Fruit fly (Drosophila melanogaster): ENCODE data around the gene mys.

mys gene

DNA sequence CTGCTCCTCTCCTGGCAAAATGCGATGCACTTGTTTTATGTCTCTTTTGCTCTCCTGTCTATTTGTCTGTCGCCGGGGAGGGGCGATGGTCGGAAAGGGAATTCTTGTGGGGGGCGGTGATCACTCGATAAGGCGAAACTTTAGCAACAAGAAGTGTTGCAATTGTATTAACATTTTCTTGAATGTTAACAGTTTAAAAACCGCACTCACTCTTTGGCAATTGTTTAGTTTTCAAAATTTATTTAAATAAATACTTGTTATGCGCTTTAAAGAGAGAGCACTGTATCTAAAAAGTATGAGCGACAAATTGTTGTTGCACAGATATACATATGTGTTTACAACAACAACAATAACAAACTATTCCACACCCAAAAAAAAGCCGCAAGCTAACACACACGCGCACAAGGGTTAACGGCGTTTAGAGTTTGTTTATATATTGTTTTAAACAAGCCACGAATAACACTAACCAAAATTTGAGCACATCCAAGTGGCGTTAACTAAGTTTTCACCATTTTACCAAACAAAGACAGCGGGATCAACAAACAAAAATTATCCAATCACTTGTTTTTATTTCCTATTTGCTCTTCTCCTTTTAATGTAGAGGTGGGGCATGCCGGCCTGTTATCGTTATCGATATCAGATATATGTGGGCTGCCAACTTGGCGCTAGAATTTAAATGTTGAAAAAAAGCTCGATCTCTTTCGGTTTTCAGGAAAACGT, 40.2 kb downstream of the mys start, which contains the start of gene CG2258 (continued):
- TF ChIP-seq CG11504 (tag; optimal IDR thresholded peaks at IDR 0.05) (peak; percentile 77), ssp (GFP tag; IDR thresholded peaks at IDR 0.05) (peak; percentile 73), GATAe (GFP tag; conservative IDR thresholded peaks at IDR 0.05) (no peak), tx (GFP tag; optimal IDR thresholded peaks at IDR 0.05) (peak; percentile 62), zf30C (GFP tag; optimal IDR thresholded peaks at IDR 0.05) (no peak), CG2202 (tag; optimal IDR thresholded peaks at IDR 0.05) (peak; percentile 49), lbe (GFP tag; optimal IDR thresholded peaks at IDR 0.05) (peak; percentile 37), CG2129 (GFP tag; IDR thresholded peaks at IDR 0.05; ENCODE audit: partially characterized antibody) (no peak), CG2120 (GFP tag; optimal IDR thresholded peaks at IDR 0.05) (peak; percentile 87), crc (GFP tag; optimal IDR thresholded peaks at IDR 0.05) (no peak), MTF-1 (GFP tag; optimal IDR thresholded peaks at IDR 0.05; ENCODE audit: borderline replicate concordance) (peak; percentile 76), CG9727 (GFP tag; optimal IDR thresholded peaks at IDR 0.05) (peak; percentile 67)

DNA sequence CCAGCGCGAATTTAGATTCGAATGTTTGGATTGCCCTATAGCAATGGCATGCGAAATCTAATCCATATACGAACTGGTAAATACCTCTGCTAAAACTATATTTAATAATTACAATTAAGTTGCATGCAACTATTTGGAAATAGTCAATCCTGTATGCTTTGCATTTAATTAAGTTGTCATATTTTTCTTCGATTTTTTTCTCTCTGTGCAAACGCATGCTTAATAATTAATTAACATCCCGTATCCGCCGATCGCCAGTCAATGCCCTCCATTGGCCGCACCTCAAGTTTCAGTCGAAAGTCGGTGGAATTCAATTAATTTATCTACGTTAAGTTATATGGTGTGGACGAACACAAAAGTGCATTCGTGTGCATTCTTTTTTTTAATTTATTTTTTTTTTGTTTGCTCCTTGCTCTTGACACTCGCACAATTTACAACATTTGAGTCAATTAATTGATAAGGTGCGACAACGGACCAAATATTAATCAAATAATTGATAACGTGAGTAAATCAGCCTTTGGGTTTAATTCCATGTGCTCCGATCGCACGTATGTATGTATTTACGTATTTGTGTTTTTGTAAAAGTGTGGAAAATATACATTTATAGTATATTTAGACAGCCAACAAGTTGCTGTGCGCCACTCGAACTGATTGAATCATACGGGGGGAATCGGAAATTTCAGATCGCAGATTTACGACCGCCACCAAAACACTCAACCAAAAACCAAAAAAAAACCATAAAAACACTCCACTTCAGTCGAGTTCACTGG, 45.0 kb downstream of the mys start:
- TF ChIP-seq phol (tag; optimal IDR thresholded peaks at IDR 0.05) (no peak), PHDP (tag; optimal IDR thresholded peaks at IDR 0.05) (no peak), sd (tag; optimal IDR thresholded peaks at IDR 0.05) (peak; percentile 32), exex (tag; optimal IDR thresholded peaks at IDR 0.05) (peak; percentile 92), chinmo (GFP tag; IDR thresholded peaks at IDR 0.05; ENCODE audit: partially characterized antibody) (0 out of 4 replicates have a peak, but pooled peaks have one; percentile 14), H15 (GFP tag; IDR thresholded peaks at IDR 0.05) (no peak), bcd (GFP tag; optimal IDR thresholded peaks at IDR 0.05) (no peak), CG7745 (tag; optimal IDR thresholded peaks at IDR 0.05) (peak; percentile 95), fd64A (GFP tag; optimal IDR thresholded peaks at IDR 0.05) (peak; percentile 0), grn (GFP tag; optimal IDR thresholded peaks at IDR 0.05) (peak; percentile 89), sug (tag; optimal IDR thresholded peaks at IDR 0.05) (peak; percentile 79), CG10431 (GFP tag; optimal IDR thresholded peaks at IDR 0.05) (peak; percentile 4), CG3407 (GFP tag; optimal IDR thresholded peaks at IDR 0.05) (no peak), Lim3 (GFP tag; IDR thresholded peaks at IDR 0.05) (no peak), Pdp1 (GFP tag; optimal IDR thresholded peaks at IDR 0.05) (peak in 1 of 2 experiments; percentile 50), CG15601 (tag; optimal IDR thresholded peaks at IDR 0.05) (peak; percentile 10), nerfin-1 (tag; optimal IDR thresholded peaks at IDR 0.05) (no peak), lab (GFP tag; optimal IDR thresholded peaks at IDR 0.05) (peak; percentile 34), cas (GFP tag; IDR thresholded peaks at IDR 0.05) (no peak), sqz (GFP tag; optimal IDR thresholded peaks at IDR 0.05) (peak; percentile 53), Deaf1 (tag; optimal IDR thresholded peaks at IDR 0.05) (peak; percentile 14), aop (GFP tag; IDR thresholded peaks at IDR 0.05) (no peak), CG2129 (GFP tag; IDR thresholded peaks at IDR 0.05; ENCODE audit: partially characterized antibody) (no peak), BEAF-32 (GFP tag; optimal IDR thresholded peaks at IDR 0.05) (no peak), cwo (GFP tag; optimal IDR thresholded peaks at IDR 0.05) (peak; percentile 12), CG7963 (GFP tag; IDR thresholded peaks at IDR 0.05; ENCODE audit: partially characterized antibody) (no peak), jing (GFP tag; optimal IDR thresholded peaks at IDR 0.05) (no peak), salm (tag; optimal IDR thresholded peaks at IDR 0.05) (peak; percentile 54), CG12219 (GFP tag; optimal IDR thresholded peaks at IDR 0.05) (no peak), sens (GFP tag) (peak; percentile 67), CG34376 (GFP tag; optimal IDR thresholded peaks at IDR 0.05) (peak; percentile 70), z (GFP tag; IDR thresholded peaks at IDR 0.05) (peak; percentile 80), Mes4 (GFP tag; optimal IDR thresholded peaks at IDR 0.05) (no peak), kah (GFP tag; optimal IDR thresholded peaks at IDR 0.05) (peak; percentile 31), CG1529 (GFP tag; optimal IDR thresholded peaks at IDR 0.05) (no peak)
